Fruit fly (Drosophila melanogaster) whole organism, embryonic: ENCODE measurements around the gene CG42494.

ENCODE experiments used
- Ada2b ChIP-seq: fragments of 200-800 bp; sonication (Bioruptor generic); IDR thresholded peaks from 2 replicates; pipeline ENCODE4 v1.3.6; 2022; ENCODE audit warnings: missing biosample characterization, missing genetic modification characterization
- CG11456 ChIP-seq: fragments of 200-800 bp; sonication (Bioruptor generic); IDR thresholded peaks from 3 replicates; pipeline ENCODE4 v1.3.6; 2022; ENCODE audit warnings: missing biosample characterization, missing genetic modification characterization
- CG11723 ChIP-seq: fragments of 200-800 bp; sonication (Bioruptor generic); optimal IDR thresholded peaks from 2 replicates; lab custom pipeline; 2017; ENCODE audit warnings: missing biosample characterization, mild to moderate bottlenecking, missing genetic modification characterization
- CG12155 ChIP-seq: fragments of 200-800 bp; sonication (Bioruptor generic); optimal IDR thresholded peaks from 3 replicates; lab custom pipeline; 2016; ENCODE audit warnings: missing biosample characterization, missing genetic modification characterization
- CG12219 ChIP-seq: fragments of 200-800 bp; sonication (Bioruptor generic); optimal IDR thresholded peaks from 3 replicates; lab custom pipeline; 2018; ENCODE audit warnings: missing biosample characterization, mild to moderate bottlenecking, missing genetic modification characterization
- CG12236 ChIP-seq: fragments of 200-800 bp; sonication (Bioruptor generic); optimal IDR thresholded peaks from 2 replicates; lab custom pipeline; 2016; ENCODE audit warnings: missing biosample characterization, missing genetic modification characterization
- CG13424 ChIP-seq: fragments of 200-800 bp; sonication (Bioruptor generic); optimal IDR thresholded peaks from 2 replicates; lab custom pipeline; 2019; ENCODE audit warnings: missing biosample characterization, mild to moderate bottlenecking, missing genetic modification characterization, moderate library complexity
- CG15601 ChIP-seq: fragments of 200-800 bp; sonication (Bioruptor generic); optimal IDR thresholded peaks from 3 replicates; lab custom pipeline; 2019; ENCODE audit warnings: missing biosample characterization, mild to moderate bottlenecking, missing genetic modification characterization, moderate library complexity
- CG1603 ChIP-seq: fragments of 200-800 bp; sonication (Bioruptor generic); optimal IDR thresholded peaks from 2 replicates; lab custom pipeline; 2019; ENCODE audit warnings: missing biosample characterization, mild to moderate bottlenecking, missing genetic modification characterization, moderate library complexity
- CG18011 ChIP-seq: fragments of 200-800 bp; sonication (Bioruptor generic); optimal IDR thresholded peaks from 2 replicates; lab custom pipeline; 2017; ENCODE audit warnings: missing biosample characterization, missing genetic modification characterization, mild to moderate bottlenecking, moderate library complexity, missing genotype
- CG18599 ChIP-seq: fragments of 200-800 bp; sonication (Bioruptor generic); optimal IDR thresholded peaks from 3 replicates; lab custom pipeline; 2017; ENCODE audit warnings: missing biosample characterization, missing genetic modification characterization, mild to moderate bottlenecking, moderate library complexity, missing genetic modification reagents
- CG2202 ChIP-seq: fragments of 200-800 bp; sonication (Bioruptor generic); optimal IDR thresholded peaks from 2 replicates; lab custom pipeline; 2018; ENCODE audit warnings: missing biosample characterization, mild to moderate bottlenecking, missing genetic modification characterization
- CG31365 ChIP-seq: fragments of 200-800 bp; sonication (Bioruptor generic); optimal IDR thresholded peaks from 2 replicates; lab custom pipeline; 2018; ENCODE audit warnings: missing biosample characterization, mild to moderate bottlenecking, missing genetic modification characterization
- CG33213 ChIP-seq: fragments of 200-800 bp; sonication (Bioruptor generic); optimal IDR thresholded peaks from 3 replicates; lab custom pipeline; 2016; ENCODE audit warnings: missing biosample characterization, missing genetic modification characterization
- CG3847 ChIP-seq: fragments of 200-800 bp; sonication (Bioruptor generic); IDR thresholded peaks from 2 replicates; pipeline ENCODE4 v1.3.6; 2022; ENCODE audit warnings: missing biosample characterization, missing genetic modification characterization
- CG3995 ChIP-seq: fragments of 200-800 bp; sonication (Bioruptor generic); optimal IDR thresholded peaks from 3 replicates; lab custom pipeline; 2016; ENCODE audit warnings: missing biosample characterization, missing genetic modification characterization
- CG4328 ChIP-seq: fragments of 200-800 bp; sonication (Bioruptor generic); optimal IDR thresholded peaks from 3 replicates; lab custom pipeline; 2017; ENCODE audit warnings: missing biosample characterization, missing genetic modification reagents, missing genetic modification characterization
- CG4820 ChIP-seq: fragments of 200-800 bp; sonication (Bioruptor generic); optimal IDR thresholded peaks from 3 replicates; lab custom pipeline; 2016; ENCODE audit warnings: missing biosample characterization, missing genetic modification characterization
- CG8089 ChIP-seq: fragments of 200-800 bp; sonication (Bioruptor generic); optimal IDR thresholded peaks from 3 replicates; lab custom pipeline; 2016; ENCODE audit warnings: missing biosample characterization, missing genetic modification characterization
- CG8281 ChIP-seq: fragments of 200-800 bp; sonication (Bioruptor generic); optimal IDR thresholded peaks from 2 replicates; lab custom pipeline; 2018; ENCODE audit warnings: missing biosample characterization, mild to moderate bottlenecking, missing genetic modification characterization, moderate library complexity
- CG9215 ChIP-seq: fragments of 200-800 bp; sonication (Bioruptor generic); IDR thresholded peaks from 2 replicates; pipeline ENCODE4 v1.3.6; 2022; ENCODE audit warnings: missing biosample characterization, missing genetic modification characterization
- CG9609 ChIP-seq: fragments of 200-800 bp; sonication (Bioruptor generic); optimal IDR thresholded peaks from 3 replicates; lab custom pipeline; 2016; ENCODE audit warnings: missing biosample characterization, missing genetic modification characterization
- Chrac-16 ChIP-seq: fragments of 200-800 bp; sonication (Bioruptor generic); optimal IDR thresholded peaks from 3 replicates; lab custom pipeline; 2016; ENCODE audit warnings: missing biosample characterization, missing genetic modification characterization
- Dbx ChIP-seq: fragments of 200-800 bp; sonication (Bioruptor generic); IDR thresholded peaks from 3 replicates; pipeline ENCODE4 v1.3.6; 2022; ENCODE audit warnings: missing biosample characterization, missing genetic modification characterization
- Dfd ChIP-seq, 2 experiments: fragments of >200 bp; optimal IDR thresholded peaks; 2 replicates each; lab custom pipeline; 2017; ENCODE audit warnings: missing biosample characterization in 2 of 2, missing genetic modification characterization in 2 of 2
- Doc2 ChIP-seq: fragments of 200-800 bp; sonication (Bioruptor generic); IDR thresholded peaks from 2 replicates; pipeline ENCODE4 v1.3.6; 2022; ENCODE audit warnings: missing biosample characterization, missing genetic modification characterization
- E2f2 ChIP-seq: fragments of 200-800 bp; sonication (Bioruptor generic); IDR thresholded peaks from 2 replicates; pipeline ENCODE4 v1.3.6; 2022; ENCODE audit warnings: missing biosample characterization, missing genetic modification characterization
- ERR ChIP-seq: fragments of 200-800 bp; sonication (Bioruptor generic); optimal IDR thresholded peaks from 2 replicates; lab custom pipeline; 2016; ENCODE audit warnings: missing biosample characterization, missing genetic modification characterization
- Eip74EF ChIP-seq, 2 experiments: fragments of 200-800 bp in 1 of 2; fragments of >200 bp in 1 of 2; sonication (Bioruptor generic) in 1 of 2; optimal IDR thresholded peaks; 2 replicates each; lab custom pipeline; 2017 to 2019; ENCODE audit warnings: missing biosample characterization in 2 of 2, missing genetic modification characterization in 2 of 2, mild to moderate bottlenecking in 1 of 2, moderate library complexity in 1 of 2
- Hsf ChIP-seq: fragments of 200-800 bp; sonication (Bioruptor generic); optimal IDR thresholded peaks from 3 replicates; lab custom pipeline; 2016; ENCODE audit warnings: missing biosample characterization, missing genetic modification characterization
- Mrtf ChIP-seq: fragments of 200-800 bp; sonication (Bioruptor generic); IDR thresholded peaks from 3 replicates; pipeline ENCODE4 v1.3.6; 2022; ENCODE audit warnings: missing biosample characterization, missing genetic modification characterization
- Ravus ChIP-seq: fragments of 200-800 bp; sonication (Bioruptor generic); IDR thresholded peaks from 2 replicates; pipeline ENCODE4 v1.3.6; 2022; ENCODE audit warnings: missing biosample characterization, missing genetic modification characterization
- Sox100B ChIP-seq: fragments of 200-800 bp; sonication (Bioruptor generic); optimal IDR thresholded peaks from 3 replicates; lab custom pipeline; 2018; ENCODE audit warnings: missing biosample characterization, mild to moderate bottlenecking, missing genetic modification characterization
- Sry-β ChIP-seq: fragments of 200-800 bp; sonication (Bioruptor generic); optimal IDR thresholded peaks from 2 replicates; lab custom pipeline; 2018; ENCODE audit warnings: missing biosample characterization, mild to moderate bottlenecking, missing genetic modification characterization, moderate library complexity
- ab ChIP-seq: fragments of 200-800 bp; sonication (Bioruptor generic); optimal IDR thresholded peaks from 2 replicates; lab custom pipeline; 2016; ENCODE audit warnings: missing biosample characterization, missing genetic modification characterization
- ash1 ChIP-seq: fragments of 200-800 bp; sonication (Bioruptor generic); optimal IDR thresholded peaks from 2 replicates; lab custom pipeline; 2018; ENCODE audit warnings: missing biosample characterization, mild to moderate bottlenecking, missing genetic modification characterization
- br ChIP-seq: fragments of >200 bp; optimal IDR thresholded peaks from 2 replicates; lab custom pipeline; 2017
- btn ChIP-seq: fragments of 200-800 bp; sonication (Bioruptor generic); optimal IDR thresholded peaks from 2 replicates; lab custom pipeline; 2016; ENCODE audit warnings: missing biosample characterization, missing genetic modification characterization
- crp ChIP-seq, 2 experiments: fragments of 200-800 bp; sonication (Bioruptor generic); optimal IDR thresholded peaks; 2 replicates in 1 of 2; 3 replicates in 1 of 2; lab custom pipeline; 2017; ENCODE audit warnings: missing biosample characterization in 2 of 2, missing genetic modification characterization in 2 of 2, mild to moderate bottlenecking in 1 of 2, moderate library complexity in 1 of 2
- cwo ChIP-seq: fragments of 200-800 bp; sonication (Bioruptor generic); optimal IDR thresholded peaks from 3 replicates; lab custom pipeline; 2017; ENCODE audit warnings: missing biosample characterization, missing genetic modification characterization, mild to moderate bottlenecking, moderate library complexity, missing genetic modification reagents
- da ChIP-seq: fragments of 200-800 bp; sonication (Bioruptor generic); optimal IDR thresholded peaks from 2 replicates; lab custom pipeline; 2016; ENCODE audit warnings: missing biosample characterization, missing genetic modification characterization
- ewg ChIP-seq: fragments of 200-800 bp; sonication (Bioruptor generic); optimal IDR thresholded peaks from 3 replicates; lab custom pipeline; 2017; ENCODE audit warnings: mild to moderate bottlenecking, missing biosample characterization, missing genetic modification reagents, missing genetic modification characterization
- fd102C ChIP-seq: fragments of 200-800 bp; sonication (Bioruptor generic); optimal IDR thresholded peaks from 2 replicates; lab custom pipeline; 2018; ENCODE audit warnings: missing biosample characterization, mild to moderate bottlenecking, missing genetic modification characterization, moderate library complexity
- lov ChIP-seq, 2 experiments: fragments of 200-800 bp in 1 of 2; fragments of >200 bp in 1 of 2; sonication (Bioruptor generic) in 1 of 2; IDR thresholded peaks in 1 of 2; optimal IDR thresholded peaks in 1 of 2; 2 replicates in 1 of 2; 3 replicates in 1 of 2; pipeline versions ENCODE4 v1.3.6 to Lab custom; 2017 to 2022; ENCODE audit warnings: missing biosample characterization in 1 of 2, missing genetic modification characterization in 1 of 2
- nmo ChIP-seq: fragments of 200-800 bp; sonication (Bioruptor generic); optimal IDR thresholded peaks from 2 replicates; lab custom pipeline; 2018; ENCODE audit warnings: missing biosample characterization, mild to moderate bottlenecking, missing genetic modification characterization, moderate library complexity
- pum ChIP-seq: fragments of 200-800 bp; sonication (Bioruptor generic); optimal IDR thresholded peaks from 2 replicates; lab custom pipeline; 2016; ENCODE audit warnings: missing biosample characterization, missing genetic modification characterization
- ro ChIP-seq: fragments of 200-800 bp; sonication (Bioruptor generic); IDR thresholded peaks from 2 replicates; pipeline ENCODE4 v1.3.6; 2022; ENCODE audit warnings: missing biosample characterization, missing genetic modification characterization
- stc ChIP-seq: fragments of 200-800 bp; sonication (Bioruptor generic); IDR thresholded peaks from 2 replicates; pipeline ENCODE4 v1.3.6; 2022; ENCODE audit warnings: missing biosample characterization, missing genetic modification characterization
- yki ChIP-seq: fragments of >200 bp; optimal IDR thresholded peaks from 3 replicates; lab custom pipeline; 2018

The CG42494 gene

dm6 chr3L:3222643-3223389 lies 38.6 kb downstream of the CG42494 start, which contains the start of the genes RpL28 and eIF1 (continued):
- peak; percentile 69 for TF ChIP-seq cwo (GFP tag; lab: Kevin White, UChicago)
- peak; percentile 90 for TF ChIP-seq Dbx (GFP tag; lab: Robert Waterston, UW)
- peak; percentile 66 for TF ChIP-seq Sry-β (GFP tag; lab: Kevin White, UChicago)
- TF ChIP-seq CG1603 (tag; lab: Kevin White, UChicago), result peak; percentile 91
- peak; percentile 80; the same call in 2 of the 3 replicates for TF ChIP-seq Mrtf (GFP tag; lab: Robert Waterston, UW)
- peak; percentile 85 for TF ChIP-seq pum (GFP tag; lab: Kevin White, UChicago)
- TF ChIP-seq CG8281, result peak; percentile 75
- peak; percentile 73 for TF ChIP-seq E2f2
- peak; percentile 57; the same call in 1 of the 2 replicates for TF ChIP-seq ro (GFP tag; lab: Robert Waterston, UW)
- peak; percentile 84 for TF ChIP-seq CG15601 (tag; lab: Kevin White, UChicago)
- TF ChIP-seq Sox100B (GFP tag; lab: Kevin White, UChicago), result peak; percentile 93
- peak; percentile 90 for TF ChIP-seq nmo
- TF ChIP-seq lov (optimal IDR thresholded peaks at IDR 0.05; lab: Kevin White, UChicago), result no peak
- TF ChIP-seq lov (GFP tag; IDR thresholded peaks at IDR 0.05; lab: Robert Waterston, UW), result peak; percentile 95
- TF ChIP-seq CG18011 (GFP tag; lab: Kevin White, UChicago), result peak; percentile 83
- TF ChIP-seq ab (GFP tag; lab: Kevin White, UChicago), result peak; percentile 69
- TF ChIP-seq stc (GFP tag; lab: Robert Waterston, UW), result peak; percentile 79
- peak; percentile 87 for TF ChIP-seq CG12219 (GFP tag; lab: Kevin White, UChicago)
- no peak for TF ChIP-seq Doc2
- TF ChIP-seq btn (GFP tag; lab: Kevin White, UChicago), result peak; percentile 79
- peak; percentile 92 for TF ChIP-seq CG4328 (GFP tag; lab: Kevin White, UChicago)
- TF ChIP-seq CG3995 (GFP tag; lab: Kevin White, UChicago), result peak; percentile 87
- TF ChIP-seq da (GFP tag; lab: Kevin White, UChicago), result peak; percentile 89
- TF ChIP-seq CG12236 (GFP tag; lab: Kevin White, UChicago), result peak; percentile 85
- TF ChIP-seq CG33213 (GFP tag; lab: Kevin White, UChicago), result peak; percentile 93
- TF ChIP-seq yki (lab: Kevin White, UChicago), result no peak
- peak; percentile 83 for TF ChIP-seq CG9215
- peak in 1 of 2 experiments; percentile 64 for TF ChIP-seq crp (GFP tag; optimal IDR thresholded peaks at IDR 0.05; lab: Kevin White, UChicago)
- TF ChIP-seq br (lab: Kevin White, UChicago), result no peak
- peak; percentile 89 for TF ChIP-seq CG9609
- TF ChIP-seq CG31365 (tag; lab: Kevin White, UChicago), result peak; percentile 83
- TF ChIP-seq CG12155 (GFP tag; lab: Kevin White, UChicago), result peak; percentile 83
- peak; percentile 93 for TF ChIP-seq CG8089 (GFP tag; lab: Kevin White, UChicago)
- TF ChIP-seq Ada2b (GFP tag; lab: Robert Waterston, UW), result peak; percentile 59
- TF ChIP-seq CG13424 (tag; lab: Kevin White, UChicago), result peak; percentile 76
- TF ChIP-seq Dfd (GFP tag; optimal IDR thresholded peaks at IDR 0.05; lab: Kevin White, UChicago), result no peak
- TF ChIP-seq CG11456 (GFP tag; lab: Robert Waterston, UW), result peak; percentile 95
- peak; percentile 37 for TF ChIP-seq CG11723
- peak; percentile 85 for TF ChIP-seq CG2202 (tag; lab: Kevin White, UChicago)
- TF ChIP-seq fd102C (GFP tag; lab: Kevin White, UChicago), result peak; percentile 80
- TF ChIP-seq Eip74EF (GFP tag; optimal IDR thresholded peaks at IDR 0.05; lab: Kevin White, UChicago), result peak in 1 of 2 experiments; percentile 44
- peak; percentile 93 for TF ChIP-seq CG18599 (GFP tag; lab: Kevin White, UChicago)
- TF ChIP-seq ash1 (GFP tag; lab: Kevin White, UChicago), result peak; percentile 96
- TF ChIP-seq ERR (GFP tag; lab: Kevin White, UChicago), result peak; percentile 60
- TF ChIP-seq Ravus (GFP tag; lab: Robert Waterston, UW), result no peak; the same call in 1 of the 2 replicates
- TF ChIP-seq ewg (GFP tag; lab: Kevin White, UChicago), result peak; percentile 84
- peak; percentile 82 for TF ChIP-seq CG4820 (GFP tag; lab: Kevin White, UChicago)
- peak; percentile 89 for TF ChIP-seq CG3847 (GFP tag; lab: Robert Waterston, UW)
- peak; percentile 94 for TF ChIP-seq Hsf
- peak; percentile 80 for TF ChIP-seq Chrac-16
